Fruit fly (Drosophila melanogaster) whole organism, adult: ENCODE data around the gene Pdf.

Experiments
- CG12768 ChIP-seq: fragments of 200-800 bp; sonication (Bioruptor generic); optimal IDR thresholded peaks from 2 replicates; lab custom pipeline; 2017; ENCODE audit warnings: missing biosample characterization, missing genetic modification characterization, mild to moderate bottlenecking, moderate library complexity, missing genetic modification reagents
- CG33017 ChIP-seq: fragments of 200-800 bp; sonication (Bioruptor generic); optimal IDR thresholded peaks from 2 replicates; lab custom pipeline; 2018; ENCODE audit warnings: missing biosample characterization, mild to moderate bottlenecking, missing genetic modification characterization, moderate library complexity
- CG5204 ChIP-seq: fragments of 200-800 bp; sonication (Bioruptor generic); optimal IDR thresholded peaks from 2 replicates; lab custom pipeline; 2016; ENCODE audit warnings: missing biosample characterization, missing genetic modification characterization
- Clk ChIP-seq: fragments of 200-800 bp; sonication (Bioruptor generic); optimal IDR thresholded peaks from 2 replicates; lab custom pipeline; 2017; ENCODE audit warnings: missing biosample characterization, missing genetic modification characterization
- Mnt ChIP-seq: fragments of 200-800 bp; sonication (Bioruptor generic); optimal IDR thresholded peaks from 2 replicates; lab custom pipeline; 2016; ENCODE audit warnings: missing biosample characterization, mild to moderate bottlenecking, missing genetic modification characterization
- bab1 ChIP-seq: fragments of 200-800 bp; sonication (Bioruptor generic); optimal IDR thresholded peaks from 3 replicates; lab custom pipeline; 2019; ENCODE audit warnings: missing biosample characterization, mild to moderate bottlenecking, missing genetic modification characterization, moderate library complexity
- cnc ChIP-seq, 2 experiments: fragments of >200 bp; optimal IDR thresholded peaks; 2 replicates each; lab custom pipeline; 2017
- tj ChIP-seq: fragments of 200-800 bp; sonication (Bioruptor generic); optimal IDR thresholded peaks from 3 replicates; lab custom pipeline; 2017; ENCODE audit warnings: missing biosample characterization, mild to moderate bottlenecking, missing genetic modification characterization, moderate library complexity

- TF ChIP-seq CG33017 (no peak), CG5204 (GFP tag; lab: Kevin White, UChicago) (no peak), tj (GFP tag; lab: Kevin White, UChicago) (no peak), Clk (GFP tag; lab: Kevin White, UChicago) (no peak), CG12768 (no peak), cnc (optimal IDR thresholded peaks at IDR 0.05; lab: Kevin White, UChicago) (no peak), Mnt (GFP tag; lab: Kevin White, UChicago) (no peak), bab1 (GFP tag; lab: Kevin White, UChicago) (no peak)
Measured at dm6 chr3R:26433743-26434142, 22.2 kb downstream of the Pdf start.
